Worm (Caenorhabditis elegans) whole organism, L4 larva: ENCODE measurements around the gene C06E1.9.

Source experiments
- F44E2.7 ChIP-seq: fragments of 200-800 bp; sonication (Bioruptor generic); IDR thresholded peaks from 2 replicates; pipeline ENCODE4 v2.1.2; 2022; ENCODE audit warnings: missing genetic modification characterization, missing compliant biosample characterization
- aly-2 ChIP-seq: sonication (generic microtip); optimal IDR thresholded peaks from 2 replicates; lab custom pipeline; 2018; ENCODE audit warnings: missing biosample characterization, missing genetic modification characterization
- ama-1 ChIP-seq: fragments of 150-350 bp; optimal IDR thresholded peaks from 2 replicates; lab custom pipeline; 2014; ENCODE audit warnings: inconsistent platforms, mixed read lengths
- daf-8 ChIP-seq: fragments of 200-800 bp; sonication (Bioruptor generic); IDR thresholded peaks from 2 replicates; pipeline ENCODE4 v1.3.6; 2022; ENCODE audit warnings: missing genetic modification characterization, missing compliant biosample characterization
- fkh-10 ChIP-seq: fragments of 150-350 bp; optimal IDR thresholded peaks from 2 replicates; lab custom pipeline; 2014; ENCODE audit warnings: missing biosample characterization, missing genetic modification reagents, missing genetic modification characterization
- lin-29 ChIP-seq: fragments of 200-800 bp; sonication (Bioruptor generic); IDR thresholded peaks from 2 replicates; pipeline ENCODE4 v1.3.6; 2022; ENCODE audit warnings: missing genetic modification reagents, missing genetic modification characterization, missing compliant biosample characterization
- nhr-28 ChIP-seq: fragments of 150-350 bp; optimal IDR thresholded peaks from 2 replicates; lab custom pipeline; 2014; ENCODE audit warnings: missing biosample characterization, missing genetic modification characterization
- unc-39 ChIP-seq: sonication (generic microtip); optimal IDR thresholded peaks from 2 replicates; lab custom pipeline; 2017; ENCODE audit warnings: missing biosample characterization, missing genetic modification characterization
- unc-62 ChIP-seq, 3 experiments: fragments of 150-350 bp in 1 of 3; sonication (generic microtip); optimal IDR thresholded peaks in 2 of 3; peaks in 1 of 3; 1 replicate in 1 of 3; 2 replicates in 2 of 3; lab custom pipeline; 2014 to 2017; ENCODE audit warnings: missing biosample characterization in 3 of 3, missing genetic modification characterization in 3 of 3, missing genetic modification reagents in 3 of 3, missing genotype in 1 of 3
- ztf-7 ChIP-seq: fragments of 150-350 bp; optimal IDR thresholded peaks from 2 replicates; lab custom pipeline; 2014; ENCODE audit warnings: missing biosample characterization, missing genetic modification characterization

- no peak for TF ChIP-seq daf-8 (GFP tag; lab: Robert Waterston, UW)
- no peak for TF ChIP-seq ztf-7 (tag; lab: Kevin White, UChicago)
- TF ChIP-seq ama-1 (lab: Kevin White, UChicago), result no peak
- TF ChIP-seq unc-39 (tag; lab: Kevin White, UChicago), result no peak
- no peak for TF ChIP-seq unc-62 (GFP tag; optimal IDR thresholded peaks at IDR 0.05 in 1 of 2; lab: Kevin White, UChicago)
- no peak for TF ChIP-seq unc-62 (tag; optimal IDR thresholded peaks at IDR 0.05; lab: Kevin White, UChicago)
- no peak for TF ChIP-seq F44E2.7 (GFP tag; lab: Robert Waterston, UW)
- TF ChIP-seq nhr-28, result no peak
- TF ChIP-seq fkh-10 (GFP tag; lab: Kevin White, UChicago), result no peak
- no peak for TF ChIP-seq lin-29
- TF ChIP-seq aly-2 (tag; lab: Kevin White, UChicago), result no peak
Observed at ce11 chrIII:8590882-8591281, 18.7 kb downstream of the C06E1.9 start, which contains the start of gene fipr-16.
